Fruit fly (Drosophila melanogaster) whole organism, embryonic: ENCODE data around the gene CG31778.

Experiments
- Aef1 ChIP-seq: fragments of 200-800 bp; sonication (Bioruptor generic); IDR thresholded peaks from 3 replicates; pipeline ENCODE4 v1.3.6; 2022; ENCODE audit warnings: missing biosample characterization, missing genetic modification characterization
- CG10209 ChIP-seq: fragments of 200-800 bp; sonication (Bioruptor generic); optimal IDR thresholded peaks from 3 replicates; lab custom pipeline; 2017; ENCODE audit warnings: missing biosample characterization, mild to moderate bottlenecking, missing genetic modification characterization, missing genetic modification reagents
- CG10462 ChIP-seq: fragments of 200-800 bp; sonication (Bioruptor generic); optimal IDR thresholded peaks from 2 replicates; lab custom pipeline; 2016; ENCODE audit warnings: missing biosample characterization, missing genetic modification characterization
- CG10654 ChIP-seq: fragments of 200-800 bp; sonication (Bioruptor generic); optimal IDR thresholded peaks from 2 replicates; lab custom pipeline; 2016; ENCODE audit warnings: missing biosample characterization, missing genetic modification characterization
- CG10959 ChIP-seq: fragments of 200-800 bp; sonication (Bioruptor generic); IDR thresholded peaks from 2 replicates; pipeline ENCODE4 v1.3.6; 2022; ENCODE audit warnings: missing biosample characterization, missing genetic modification characterization
- CG10979 ChIP-seq: fragments of 200-800 bp; sonication (Bioruptor generic); optimal IDR thresholded peaks from 2 replicates; lab custom pipeline; 2018; ENCODE audit warnings: missing biosample characterization, mild to moderate bottlenecking, missing genetic modification characterization, moderate library complexity
- CG11398 ChIP-seq: fragments of 200-800 bp; sonication (Bioruptor generic); optimal IDR thresholded peaks from 2 replicates; lab custom pipeline; 2016; ENCODE audit warnings: missing biosample characterization, missing genetic modification characterization
- CG11504 ChIP-seq: fragments of 200-800 bp; sonication (Bioruptor generic); optimal IDR thresholded peaks from 3 replicates; lab custom pipeline; 2019; ENCODE audit warnings: missing biosample characterization, mild to moderate bottlenecking, missing genetic modification characterization, moderate library complexity
- CG11696 ChIP-seq: fragments of 200-800 bp; sonication (Bioruptor generic); IDR thresholded peaks from 2 replicates; pipeline ENCODE4 v1.3.6; 2022; ENCODE audit warnings: missing biosample characterization, missing genetic modification characterization
- CG12071 ChIP-seq: fragments of 200-800 bp; sonication (Bioruptor generic); optimal IDR thresholded peaks from 3 replicates; lab custom pipeline; 2018; ENCODE audit warnings: missing biosample characterization, mild to moderate bottlenecking, missing genetic modification characterization
- CG12104 ChIP-seq: fragments of 200-800 bp; sonication (Bioruptor generic); optimal IDR thresholded peaks from 3 replicates; lab custom pipeline; 2016; ENCODE audit warnings: missing biosample characterization, missing genetic modification characterization
- CG12155 ChIP-seq: fragments of 200-800 bp; sonication (Bioruptor generic); optimal IDR thresholded peaks from 3 replicates; lab custom pipeline; 2016; ENCODE audit warnings: missing biosample characterization, missing genetic modification characterization
- CG1233 ChIP-seq: fragments of 200-800 bp; sonication (Bioruptor generic); optimal IDR thresholded peaks from 4 replicates; lab custom pipeline; 2018; ENCODE audit warnings: missing biosample characterization, mild to moderate bottlenecking, missing genetic modification characterization
- CG12744 ChIP-seq: fragments of 200-800 bp; sonication (Bioruptor generic); optimal IDR thresholded peaks from 2 replicates; lab custom pipeline; 2016; ENCODE audit warnings: missing biosample characterization, missing genetic modification characterization
- CG13894 ChIP-seq: fragments of 200-800 bp; sonication (Bioruptor generic); optimal IDR thresholded peaks from 3 replicates; lab custom pipeline; 2018; ENCODE audit warnings: missing biosample characterization, mild to moderate bottlenecking, missing genetic modification characterization, moderate library complexity
- CG14014 ChIP-seq: fragments of 200-800 bp; sonication (Bioruptor generic); IDR thresholded peaks from 2 replicates; pipeline ENCODE4 v1.3.6; 2022; ENCODE audit warnings: missing biosample characterization, missing genetic modification characterization
- CG15269 ChIP-seq: fragments of 200-800 bp; sonication (Bioruptor generic); optimal IDR thresholded peaks from 2 replicates; lab custom pipeline; 2018; ENCODE audit warnings: missing biosample characterization, mild to moderate bottlenecking, missing genetic modification characterization, moderate library complexity
- CG15601 ChIP-seq: fragments of 200-800 bp; sonication (Bioruptor generic); optimal IDR thresholded peaks from 3 replicates; lab custom pipeline; 2019; ENCODE audit warnings: missing biosample characterization, mild to moderate bottlenecking, missing genetic modification characterization, moderate library complexity
- CG1602 ChIP-seq: fragments of 200-800 bp; sonication (Bioruptor generic); optimal IDR thresholded peaks from 3 replicates; lab custom pipeline; 2016; ENCODE audit warnings: missing biosample characterization, missing genetic modification characterization
- CG18599 ChIP-seq: fragments of 200-800 bp; sonication (Bioruptor generic); optimal IDR thresholded peaks from 3 replicates; lab custom pipeline; 2017; ENCODE audit warnings: missing biosample characterization, missing genetic modification characterization, mild to moderate bottlenecking, moderate library complexity, missing genetic modification reagents
- CG3838 ChIP-seq: fragments of 200-800 bp; sonication (Bioruptor generic); optimal IDR thresholded peaks from 3 replicates; lab custom pipeline; 2016; ENCODE audit warnings: missing biosample characterization, missing genetic modification characterization
- CG7556 ChIP-seq: fragments of 200-800 bp; sonication (Bioruptor generic); optimal IDR thresholded peaks from 2 replicates; lab custom pipeline; 2017; ENCODE audit warnings: missing biosample characterization, mild to moderate bottlenecking, missing genetic modification characterization
- CG8089 ChIP-seq: fragments of 200-800 bp; sonication (Bioruptor generic); optimal IDR thresholded peaks from 3 replicates; lab custom pipeline; 2016; ENCODE audit warnings: missing biosample characterization, missing genetic modification characterization
- CG8478 ChIP-seq: fragments of >200 bp; optimal IDR thresholded peaks from 2 replicates; lab custom pipeline; 2018
- CG9932 ChIP-seq: fragments of 200-800 bp; sonication (Bioruptor generic); IDR thresholded peaks from 2 replicates; pipeline ENCODE4 v1.3.6; 2022; ENCODE audit warnings: missing biosample characterization, missing genetic modification characterization
- Dip2 ChIP-seq: fragments of 200-800 bp; sonication (Bioruptor generic); IDR thresholded peaks from 2 replicates; pipeline ENCODE4 v1.3.6; 2022; ENCODE audit warnings: missing biosample characterization, missing genetic modification characterization
- HLH3B ChIP-seq: fragments of 200-800 bp; sonication (Bioruptor generic); IDR thresholded peaks from 2 replicates; pipeline ENCODE4 v1.3.6; 2022; ENCODE audit warnings: missing biosample characterization, missing genetic modification characterization
- Hr3 ChIP-seq: fragments of 200-800 bp; sonication (Bioruptor generic); optimal IDR thresholded peaks from 3 replicates; lab custom pipeline; 2016; ENCODE audit warnings: missing biosample characterization, missing genetic modification characterization
- Med ChIP-seq: fragments of 200-800 bp; sonication (Bioruptor generic); peaks from one replicate; lab custom pipeline; 2016; ENCODE audit warnings: missing biosample characterization, missing genetic modification characterization, mild to moderate bottlenecking, inconsistent platforms, moderate library complexity
- NC2β ChIP-seq: fragments of 200-800 bp; sonication (Bioruptor generic); optimal IDR thresholded peaks from 2 replicates; lab custom pipeline; 2016; ENCODE audit warnings: missing biosample characterization, missing genetic modification characterization
- Oaz ChIP-seq: fragments of 200-800 bp; sonication (Bioruptor generic); IDR thresholded peaks from 2 replicates; pipeline ENCODE4 v1.3.6; 2022; ENCODE audit warnings: missing biosample characterization, missing genetic modification characterization
- Oli ChIP-seq: fragments of 200-800 bp; sonication (Bioruptor generic); optimal IDR thresholded peaks from 2 replicates; lab custom pipeline; 2018; ENCODE audit warnings: missing biosample characterization, mild to moderate bottlenecking, missing genetic modification characterization, moderate library complexity
- Poxn ChIP-seq: fragments of 200-800 bp; sonication (Bioruptor generic); IDR thresholded peaks from 2 replicates; pipeline ENCODE4 v1.3.6; 2022; ENCODE audit warnings: missing biosample characterization, missing genetic modification characterization
- Trl ChIP-seq, 3 experiments: fragments of >200 bp in 2 of 3; fragments of 200-800 bp in 1 of 3; sonication (Bioruptor generic) in 1 of 3; optimal IDR thresholded peaks; 2 replicates in 1 of 3; 3 replicates in 2 of 3; lab custom pipeline; 2016 to 2017; ENCODE audit warnings: missing biosample characterization in 1 of 3, missing genetic modification characterization in 1 of 3
- Usf ChIP-seq: fragments of 200-800 bp; sonication (Bioruptor generic); optimal IDR thresholded peaks from 2 replicates; lab custom pipeline; 2017; ENCODE audit warnings: missing genotype, missing biosample characterization, missing genetic modification characterization
- abd-A ChIP-seq: fragments of 200-800 bp; sonication (Bioruptor generic); optimal IDR thresholded peaks from 3 replicates; lab custom pipeline; 2019; ENCODE audit warnings: missing biosample characterization, mild to moderate bottlenecking, missing genetic modification characterization, moderate library complexity
- bab2 ChIP-seq: fragments of 200-800 bp; sonication (Bioruptor generic); optimal IDR thresholded peaks from 2 replicates; lab custom pipeline; 2016; ENCODE audit warnings: missing biosample characterization, missing genetic modification characterization
- caup ChIP-seq: fragments of 200-800 bp; sonication (Bioruptor generic); optimal IDR thresholded peaks from 3 replicates; lab custom pipeline; 2017; ENCODE audit warnings: missing biosample characterization, mild to moderate bottlenecking, missing genetic modification characterization, moderate library complexity; ENCODE audit not compliant: severe bottlenecking
- chif ChIP-seq, 2 experiments: fragments of 200-800 bp; sonication (Bioruptor generic); optimal IDR thresholded peaks; 3 replicates each; lab custom pipeline; 2016; ENCODE audit warnings: missing biosample characterization in 2 of 2, missing genetic modification characterization in 2 of 2
- ci ChIP-seq: fragments of 200-800 bp; sonication (Bioruptor generic); IDR thresholded peaks from 3 replicates; pipeline ENCODE4 v1.3.6; 2022; ENCODE audit warnings: missing biosample characterization, missing genetic modification characterization
- fd102C ChIP-seq: fragments of 200-800 bp; sonication (Bioruptor generic); optimal IDR thresholded peaks from 2 replicates; lab custom pipeline; 2018; ENCODE audit warnings: missing biosample characterization, mild to moderate bottlenecking, missing genetic modification characterization, moderate library complexity
- gem ChIP-seq: fragments of 200-800 bp; sonication (Bioruptor generic); optimal IDR thresholded peaks from 2 replicates; lab custom pipeline; 2019; ENCODE audit warnings: missing biosample characterization, mild to moderate bottlenecking, missing genetic modification characterization, moderate library complexity
- h ChIP-seq: fragments of >200 bp; optimal IDR thresholded peaks from 2 replicates; lab custom pipeline; 2017
- nmo ChIP-seq: fragments of 200-800 bp; sonication (Bioruptor generic); optimal IDR thresholded peaks from 2 replicates; lab custom pipeline; 2018; ENCODE audit warnings: missing biosample characterization, mild to moderate bottlenecking, missing genetic modification characterization, moderate library complexity
- pb ChIP-seq: fragments of 200-800 bp; sonication (Bioruptor generic); optimal IDR thresholded peaks from 3 replicates; lab custom pipeline; 2016; ENCODE audit warnings: missing biosample characterization, missing genetic modification characterization
- psq ChIP-seq: fragments of 200-800 bp; sonication (Bioruptor generic); optimal IDR thresholded peaks from 2 replicates; lab custom pipeline; 2017; ENCODE audit warnings: missing biosample characterization, missing genetic modification characterization
- pum ChIP-seq: fragments of 200-800 bp; sonication (Bioruptor generic); optimal IDR thresholded peaks from 2 replicates; lab custom pipeline; 2016; ENCODE audit warnings: missing biosample characterization, missing genetic modification characterization
- sim ChIP-seq: fragments of 200-800 bp; sonication (Bioruptor generic); IDR thresholded peaks from 2 replicates; pipeline ENCODE4 v1.3.6; 2022; ENCODE audit warnings: missing biosample characterization, missing genetic modification characterization
- stwl ChIP-seq: fragments of 200-800 bp; sonication (Bioruptor generic); optimal IDR thresholded peaks from 3 replicates; lab custom pipeline; 2018; ENCODE audit warnings: missing biosample characterization, mild to moderate bottlenecking, missing genetic modification characterization, moderate library complexity
- sug ChIP-seq: fragments of 200-800 bp; optimal IDR thresholded peaks from 2 replicates; lab custom pipeline; 2019; ENCODE audit warnings: missing biosample characterization, mild to moderate bottlenecking, missing genetic modification characterization, moderate library complexity
- wek ChIP-seq: fragments of 200-800 bp; sonication (Bioruptor generic); optimal IDR thresholded peaks from 3 replicates; lab custom pipeline; 2018; ENCODE audit warnings: missing biosample characterization, mild to moderate bottlenecking, missing genetic modification characterization, moderate library complexity

CG31778 gene

dm6 chr2L:3737003-3737662 lies 31.8 kb upstream of the CG31778 start:
- no peak for TF ChIP-seq CG1602 (GFP tag; lab: Kevin White, UChicago)
- no peak for TF ChIP-seq CG12071
- no peak for TF ChIP-seq sim (GFP tag; lab: Robert Waterston, UW)
- TF ChIP-seq stwl (tag; lab: Kevin White, UChicago): no peak
- TF ChIP-seq abd-A (tag; lab: Kevin White, UChicago): peak; percentile 86
- TF ChIP-seq CG10959 (GFP tag; lab: Robert Waterston, UW): no peak
- TF ChIP-seq CG11696 (GFP tag; lab: Robert Waterston, UW): peak; percentile 55; the same call in 1 of the 2 replicates
- no peak for TF ChIP-seq pb
- TF ChIP-seq CG7556: peak; percentile 43
- peak; percentile 61 for TF ChIP-seq CG13894 (tag; lab: Kevin White, UChicago)
- no peak for TF ChIP-seq CG3838
- TF ChIP-seq CG15269: peak; percentile 1
- TF ChIP-seq psq: no peak
- no peak for TF ChIP-seq h
- no peak for TF ChIP-seq Poxn (GFP tag; lab: Robert Waterston, UW)
- no peak for TF ChIP-seq pum (GFP tag; lab: Kevin White, UChicago)
- no peak for TF ChIP-seq chif (GFP tag; optimal IDR thresholded peaks at IDR 0.05; lab: Kevin White, UChicago)
- peak; percentile 47 for TF ChIP-seq CG11504 (tag; lab: Kevin White, UChicago)
- TF ChIP-seq HLH3B (GFP tag; lab: Robert Waterston, UW): no peak
- no peak for TF ChIP-seq CG11398
- no peak for TF ChIP-seq Usf (GFP tag; lab: Kevin White, UChicago)
- no peak for TF ChIP-seq CG10462 (GFP tag; lab: Kevin White, UChicago)
- no peak for TF ChIP-seq CG10654
- TF ChIP-seq Oli (tag; lab: Kevin White, UChicago): peak; percentile 25
- no peak for TF ChIP-seq CG8089 (GFP tag; lab: Kevin White, UChicago)
- no peak for TF ChIP-seq Dip2 (GFP tag; lab: Robert Waterston, UW)
- TF ChIP-seq Hr3 (GFP tag; lab: Kevin White, UChicago): peak; percentile 3
- TF ChIP-seq CG8478: no peak
- no peak for TF ChIP-seq CG12155 (GFP tag; lab: Kevin White, UChicago)
- no peak for TF ChIP-seq Trl (optimal IDR thresholded peaks at IDR 0.05; lab: Kevin White, UChicago)
- TF ChIP-seq Trl (GFP tag; optimal IDR thresholded peaks at IDR 0.05; lab: Kevin White, UChicago): no peak
- peak; percentile 53 for TF ChIP-seq gem (tag; lab: Kevin White, UChicago)
- TF ChIP-seq Oaz (GFP tag; lab: Robert Waterston, UW): no peak
- TF ChIP-seq NC2β: no peak
- no peak for TF ChIP-seq CG12744 (GFP tag; lab: Kevin White, UChicago)
- peak; percentile 24 for TF ChIP-seq CG18599 (GFP tag; lab: Kevin White, UChicago)
- 0 out of 2 replicates have a peak, but pooled peaks have one; percentile 13 for TF ChIP-seq CG14014 (GFP tag; lab: Robert Waterston, UW)
- TF ChIP-seq ci (GFP tag; lab: Robert Waterston, UW): no peak
- no peak for TF ChIP-seq sug (tag; lab: Kevin White, UChicago)
- TF ChIP-seq CG9932 (GFP tag; lab: Robert Waterston, UW): no peak
- no peak for TF ChIP-seq CG15601
- TF ChIP-seq Med (GFP tag; lab: Kevin White, UChicago): peak; percentile 12
- TF ChIP-seq fd102C: no peak
- no peak for TF ChIP-seq wek (GFP tag; lab: Kevin White, UChicago)
- no peak for TF ChIP-seq caup (GFP tag; lab: Kevin White, UChicago)
- TF ChIP-seq CG1233 (GFP tag; lab: Kevin White, UChicago): no peak
- TF ChIP-seq CG10209 (GFP tag; lab: Kevin White, UChicago): no peak
- TF ChIP-seq CG12104 (GFP tag; lab: Kevin White, UChicago): no peak
- peak; percentile 1 for TF ChIP-seq nmo (GFP tag; lab: Kevin White, UChicago)
- TF ChIP-seq bab2 (GFP tag; lab: Kevin White, UChicago): no peak
- no peak for TF ChIP-seq CG10979
- no peak for TF ChIP-seq Aef1
